Worm (Caenorhabditis elegans) whole organism, L1 larva: Measurements from ENCODE around the gene ife-4.

ENCODE experiments used
- alr-1 ChIP-seq: fragments of 200-800 bp; sonication (Bioruptor generic); optimal IDR thresholded peaks from 2 replicates; lab custom pipeline; 2018; ENCODE audit warnings: borderline replicate concordance, mild to moderate bottlenecking, missing genetic modification characterization, missing compliant biosample characterization
- ama-1 ChIP-seq: fragments of 150-350 bp; optimal IDR thresholded peaks from 2 replicates; lab custom pipeline; 2014
- ceh-63 ChIP-seq: fragments of 200-800 bp; sonication (Bioruptor generic); optimal IDR thresholded peaks from 2 replicates; lab custom pipeline; 2018; ENCODE audit warnings: mild to moderate bottlenecking, missing genetic modification characterization, missing compliant biosample characterization
- ceh-82 ChIP-seq, 3 experiments: fragments of 150-350 bp in 1 of 3; sonication (generic microtip) in 2 of 3; optimal IDR thresholded peaks; 2 replicates each; lab custom pipeline; 2014 to 2017; ENCODE audit warnings: missing biosample characterization in 3 of 3, missing genetic modification characterization in 3 of 3
- ceh-88 ChIP-seq: fragments of 200-800 bp; sonication (Bioruptor generic); IDR thresholded peaks from 2 replicates; pipeline ENCODE4 v1.3.6; 2022; ENCODE audit warnings: missing genetic modification characterization, missing compliant biosample characterization
- ces-1 ChIP-seq: fragments of 150-350 bp; optimal IDR thresholded peaks from 2 replicates; lab custom pipeline; 2014; ENCODE audit warnings: missing biosample characterization, missing genetic modification reagents, missing genetic modification characterization
- dsc-1 ChIP-seq: sonication (generic microtip); optimal IDR thresholded peaks from 2 replicates; lab custom pipeline; 2016; ENCODE audit warnings: mild to moderate bottlenecking, missing genetic modification characterization, missing compliant biosample characterization
- elt-3 ChIP-seq, 6 experiments: fragments of 150-350 bp in 1 of 6; sonication (generic microtip); optimal IDR thresholded peaks; 2 replicates each; lab custom pipeline; 2017 to 2018; ENCODE audit warnings: missing biosample characterization in 6 of 6, missing genetic modification characterization in 6 of 6, inconsistent platforms in 1 of 6
- fkh-10 ChIP-seq: sonication (generic microtip); optimal IDR thresholded peaks from 2 replicates; lab custom pipeline; 2017; ENCODE audit warnings: missing biosample characterization, missing genetic modification reagents, missing genetic modification characterization
- fkh-4 ChIP-seq: sonication (generic microtip); optimal IDR thresholded peaks from 2 replicates; lab custom pipeline; 2016; ENCODE audit warnings: missing compliant biosample characterization, missing genetic modification characterization, borderline replicate concordance
- fkh-8 ChIP-seq: sonication (generic microtip); optimal IDR thresholded peaks from 2 replicates; lab custom pipeline; 2016; ENCODE audit warnings: mild to moderate bottlenecking, missing genetic modification characterization, missing compliant biosample characterization
- fos-1 ChIP-seq: fragments of 150-350 bp; optimal IDR thresholded peaks from 2 replicates; lab custom pipeline; 2014; ENCODE audit warnings: missing biosample characterization, missing genetic modification characterization
- hlh-17 ChIP-seq: fragments of 200-800 bp; sonication (Bioruptor generic); optimal IDR thresholded peaks from 2 replicates; lab custom pipeline; 2018; ENCODE audit warnings: missing genetic modification characterization, mild to moderate bottlenecking, missing compliant biosample characterization, moderate library complexity, borderline replicate concordance
- hlh-4 ChIP-seq: sonication (generic microtip); optimal IDR thresholded peaks from 2 replicates; lab custom pipeline; 2016; ENCODE audit warnings: mild to moderate bottlenecking, missing genetic modification characterization, missing compliant biosample characterization
- hpl-2 ChIP-seq: fragments of 150-350 bp; optimal IDR thresholded peaks from 2 replicates; lab custom pipeline; 2014; ENCODE audit warnings: missing biosample characterization, missing genetic modification reagents, missing genetic modification characterization
- irx-1 ChIP-seq: sonication (generic microtip); optimal IDR thresholded peaks from 2 replicates; lab custom pipeline; 2016; ENCODE audit warnings: missing genetic modification characterization, missing compliant biosample characterization
- isw-1 ChIP-seq: fragments of 200-800 bp; sonication (Bioruptor generic); IDR thresholded peaks from 2 replicates; pipeline ENCODE4 v1.3.6; 2022; ENCODE audit warnings: missing genetic modification characterization, missing compliant biosample characterization
- jun-1 ChIP-seq: fragments of 150-350 bp; optimal IDR thresholded peaks from 2 replicates; lab custom pipeline; 2014; ENCODE audit warnings: missing biosample characterization, missing genetic modification reagents, missing genetic modification characterization
- lin-13 ChIP-seq: fragments of 150-350 bp; optimal IDR thresholded peaks from 2 replicates; lab custom pipeline; 2014; ENCODE audit warnings: missing biosample characterization, missing genetic modification reagents, missing genetic modification characterization
- lin-14 ChIP-seq: fragments of 200-800 bp; sonication (Bioruptor generic); optimal IDR thresholded peaks from 2 replicates; lab custom pipeline; 2018; ENCODE audit warnings: mild to moderate bottlenecking, missing genetic modification characterization, moderate library complexity, missing compliant biosample characterization
- lin-15B ChIP-seq: fragments of 150-350 bp; sonication (generic microtip); optimal IDR thresholded peaks from 3 replicates; lab custom pipeline; 2014; ENCODE audit warnings: missing biosample characterization, missing genetic modification characterization
- lin-35 ChIP-seq, 2 experiments: fragments of 150-350 bp; optimal IDR thresholded peaks; 2 replicates each; lab custom pipeline; 2014; ENCODE audit warnings: missing biosample characterization in 2 of 2, missing genetic modification characterization in 2 of 2, missing genetic modification reagents in 2 of 2
- lin-39 ChIP-seq: fragments of 150-350 bp; optimal IDR thresholded peaks from 2 replicates; lab custom pipeline; 2014; ENCODE audit warnings: missing biosample characterization, missing genetic modification reagents, missing genetic modification characterization
- lir-3 ChIP-seq: sonication (generic microtip); optimal IDR thresholded peaks from 2 replicates; lab custom pipeline; 2016; ENCODE audit warnings: mild to moderate bottlenecking, missing genetic modification characterization, moderate library complexity, missing compliant biosample characterization; ENCODE audit not compliant: poor library complexity
- mab-9 ChIP-seq: fragments of 200-800 bp; sonication (Bioruptor generic); IDR thresholded peaks from 2 replicates; pipeline ENCODE4 v1.3.6; 2022; ENCODE audit warnings: missing genetic modification reagents, missing genetic modification characterization, missing compliant biosample characterization
- mdl-1 ChIP-seq, 2 experiments: fragments of 150-350 bp; optimal IDR thresholded peaks; 2 replicates each; lab custom pipeline; 2014 to 2017; ENCODE audit warnings: missing biosample characterization in 2 of 2, missing genetic modification characterization in 2 of 2, inconsistent platforms in 1 of 2
- mef-2 ChIP-seq: fragments of 150-350 bp; optimal IDR thresholded peaks from 2 replicates; lab custom pipeline; 2014; ENCODE audit warnings: missing biosample characterization, missing genetic modification characterization
- mep-1 ChIP-seq: fragments of 150-350 bp; optimal IDR thresholded peaks from 2 replicates; lab custom pipeline; 2014; ENCODE audit warnings: missing biosample characterization, missing genetic modification characterization
- nhr-11 ChIP-seq: fragments of 150-350 bp; optimal IDR thresholded peaks from 2 replicates; lab custom pipeline; 2014; ENCODE audit warnings: missing biosample characterization, missing genetic modification characterization
- nhr-12 ChIP-seq: sonication (generic microtip); optimal IDR thresholded peaks from 2 replicates; lab custom pipeline; 2017; ENCODE audit warnings: missing biosample characterization, missing genetic modification characterization
- nhr-19 ChIP-seq: fragments of 200-800 bp; sonication (Bioruptor generic); conservative IDR thresholded peaks from 2 replicates; pipeline ENCODE4 v1.3.6; 2022; ENCODE audit warnings: missing genetic modification characterization, missing compliant biosample characterization
- nhr-20 ChIP-seq: sonication (generic microtip); optimal IDR thresholded peaks from 2 replicates; lab custom pipeline; 2016; ENCODE audit warnings: mild to moderate bottlenecking, missing genetic modification characterization, missing compliant biosample characterization
- nhr-237 ChIP-seq: fragments of 150-350 bp; optimal IDR thresholded peaks from 2 replicates; lab custom pipeline; 2014; ENCODE audit warnings: missing biosample characterization, missing genetic modification characterization
- nhr-28 ChIP-seq: fragments of 150-350 bp; optimal IDR thresholded peaks from 2 replicates; lab custom pipeline; 2014; ENCODE audit warnings: missing biosample characterization, missing genetic modification characterization
- nhr-47 ChIP-seq: sonication (generic microtip); optimal IDR thresholded peaks from 2 replicates; lab custom pipeline; 2016; ENCODE audit warnings: mild to moderate bottlenecking, missing genetic modification characterization, moderate library complexity, missing compliant biosample characterization
- nhr-71 ChIP-seq: sonication (generic microtip); optimal IDR thresholded peaks from 2 replicates; lab custom pipeline; 2016; ENCODE audit warnings: mild to moderate bottlenecking, missing genetic modification characterization, moderate library complexity, missing compliant biosample characterization
- nhr-84 ChIP-seq: sonication (generic microtip); optimal IDR thresholded peaks from 2 replicates; lab custom pipeline; 2017; ENCODE audit warnings: missing biosample characterization, missing genetic modification characterization
- nhr-85 ChIP-seq: sonication (generic microtip); peaks from one replicate; lab custom pipeline; 2016; ENCODE audit warnings: missing genetic modification characterization, inconsistent platforms, missing compliant biosample characterization
- pax-3 ChIP-seq: fragments of 200-800 bp; sonication (Bioruptor generic); optimal IDR thresholded peaks from 2 replicates; lab custom pipeline; 2018; ENCODE audit warnings: mild to moderate bottlenecking, missing genetic modification characterization, moderate library complexity, missing compliant biosample characterization
- pqm-1 ChIP-seq: sonication (generic microtip); optimal IDR thresholded peaks from 3 replicates; lab custom pipeline; 2017; ENCODE audit warnings: missing biosample characterization, missing genetic modification characterization
- rnt-1 ChIP-seq: sonication (generic microtip); optimal IDR thresholded peaks from 2 replicates; lab custom pipeline; 2016; ENCODE audit warnings: mild to moderate bottlenecking, missing genetic modification characterization, moderate library complexity, missing compliant biosample characterization
- snpc-4 ChIP-seq: fragments of 150-350 bp; optimal IDR thresholded peaks from 2 replicates; lab custom pipeline; 2014; ENCODE audit warnings: missing biosample characterization, missing genetic modification characterization
- snu-23 ChIP-seq: sonication (generic microtip); optimal IDR thresholded peaks from 2 replicates; lab custom pipeline; 2016; ENCODE audit warnings: missing genetic modification characterization, missing compliant biosample characterization
- sox-4 ChIP-seq: sonication (generic microtip); optimal IDR thresholded peaks from 2 replicates; lab custom pipeline; 2016; ENCODE audit warnings: missing genetic modification characterization, missing compliant biosample characterization
- sptf-1 ChIP-seq: fragments of 150-350 bp; optimal IDR thresholded peaks from 2 replicates; lab custom pipeline; 2014; ENCODE audit warnings: missing biosample characterization, missing genetic modification characterization
- sup-37 ChIP-seq: fragments of 200-800 bp; sonication (Bioruptor generic); optimal IDR thresholded peaks from 2 replicates; lab custom pipeline; 2018; ENCODE audit warnings: mild to moderate bottlenecking, missing genetic modification characterization, missing compliant biosample characterization
- swsn-7 ChIP-seq: sonication (generic microtip); optimal IDR thresholded peaks from 2 replicates; lab custom pipeline; 2016; ENCODE audit warnings: missing genetic modification characterization, missing compliant biosample characterization
- tlp-1 ChIP-seq: fragments of 150-350 bp; optimal IDR thresholded peaks from 2 replicates; lab custom pipeline; 2014; ENCODE audit warnings: missing biosample characterization, missing genetic modification characterization
- unc-130 ChIP-seq: fragments of 150-350 bp; optimal IDR thresholded peaks from 2 replicates; lab custom pipeline; 2017; ENCODE audit warnings: missing biosample characterization, missing genetic modification characterization, inconsistent platforms
- unc-30 ChIP-seq: sonication (generic microtip); optimal IDR thresholded peaks from 2 replicates; lab custom pipeline; 2017; ENCODE audit warnings: missing biosample characterization, missing genetic modification characterization
- unc-62 ChIP-seq: fragments of 150-350 bp; optimal IDR thresholded peaks from 2 replicates; lab custom pipeline; 2014; ENCODE audit warnings: missing biosample characterization, missing genetic modification reagents, missing genetic modification characterization
- unc-86 ChIP-seq: sonication (generic microtip); optimal IDR thresholded peaks from 2 replicates; lab custom pipeline; 2016; ENCODE audit warnings: missing genetic modification characterization, missing compliant biosample characterization
- unc-98 ChIP-seq: fragments of 200-800 bp; sonication (Bioruptor generic); IDR thresholded peaks from 2 replicates; pipeline ENCODE4 v1.3.6; 2022; ENCODE audit warnings: missing genetic modification characterization, missing compliant biosample characterization
- zag-1 ChIP-seq: fragments of 150-350 bp; optimal IDR thresholded peaks from 2 replicates; lab custom pipeline; 2014; ENCODE audit warnings: missing biosample characterization, missing genetic modification characterization
- ztf-11 ChIP-seq, 2 experiments: sonication (generic microtip); optimal IDR thresholded peaks; 2 replicates each; lab custom pipeline; 2016 to 2017; ENCODE audit warnings: missing genetic modification characterization in 2 of 2, missing biosample characterization in 1 of 2, missing compliant biosample characterization in 1 of 2

The ife-4 gene

ce11 chrX:1120326-1120725 lies 16.3 kb downstream of the ife-4 start:
- no peak for TF ChIP-seq sup-37 (GFP tag; lab: Kevin White, UChicago)
- no peak for TF ChIP-seq unc-30 (tag; lab: Kevin White, UChicago)
- no peak for TF ChIP-seq lin-39
- TF ChIP-seq nhr-85, result no peak
- TF ChIP-seq mep-1 (tag; lab: Kevin White, UChicago), result no peak
- no peak for TF ChIP-seq nhr-11 (tag; lab: Kevin White, UChicago)
- no peak for TF ChIP-seq ceh-88
- no peak for TF ChIP-seq hlh-17 (GFP tag; lab: Kevin White, UChicago)
- no peak for TF ChIP-seq nhr-12 (tag; lab: Kevin White, UChicago)
- TF ChIP-seq nhr-237 (tag; lab: Kevin White, UChicago), result no peak
- TF ChIP-seq isw-1 (GFP tag; lab: Robert Waterston, UW), result no peak
- no peak for TF ChIP-seq lir-3
- no peak for TF ChIP-seq fos-1
- TF ChIP-seq snpc-4, result no peak
- no peak for TF ChIP-seq lin-35 (GFP tag; optimal IDR thresholded peaks at IDR 0.05; lab: Kevin White, UChicago)
- no peak for TF ChIP-seq nhr-47 (tag; lab: Kevin White, UChicago)
- no peak for TF ChIP-seq fkh-10
- TF ChIP-seq sox-4 (tag; lab: Kevin White, UChicago), result no peak
- no peak for TF ChIP-seq nhr-84 (tag; lab: Kevin White, UChicago)
- no peak for TF ChIP-seq fkh-8 (tag; lab: Kevin White, UChicago)
- peak; percentile 79 for TF ChIP-seq lin-14 (GFP tag; lab: Kevin White, UChicago)
- TF ChIP-seq lin-13 (GFP tag; lab: Kevin White, UChicago), result no peak
- TF ChIP-seq unc-98 (GFP tag; lab: Robert Waterston, UW), result no peak
- TF ChIP-seq ama-1 (lab: Kevin White, UChicago), result no peak
- TF ChIP-seq pqm-1 (tag; lab: Kevin White, UChicago), result no peak
- TF ChIP-seq ces-1 (GFP tag; lab: Kevin White, UChicago), result no peak
- peak in 1 of 2 experiments; percentile 58 for TF ChIP-seq ztf-11 (tag; optimal IDR thresholded peaks at IDR 0.05; lab: Kevin White, UChicago)
- peak; percentile 17 for TF ChIP-seq dsc-1 (tag; lab: Kevin White, UChicago)
- no peak for TF ChIP-seq elt-3 (tag; optimal IDR thresholded peaks at IDR 0.05; lab: Kevin White, UChicago)
- TF ChIP-seq unc-62 (GFP tag; lab: Kevin White, UChicago), result no peak
- no peak for TF ChIP-seq hlh-4 (tag; lab: Kevin White, UChicago)
- no peak for TF ChIP-seq nhr-28 (tag; lab: Kevin White, UChicago)
- peak; percentile 67 for TF ChIP-seq unc-86 (tag; lab: Kevin White, UChicago)
- peak; percentile 14 for TF ChIP-seq rnt-1 (tag; lab: Kevin White, UChicago)
- no peak for TF ChIP-seq unc-130 (tag; lab: Kevin White, UChicago)
- no peak for TF ChIP-seq mab-9
- TF ChIP-seq ceh-82 (tag; optimal IDR thresholded peaks at IDR 0.05; lab: Kevin White, UChicago), result peak in 1 of 3 experiments; percentile 47
- TF ChIP-seq irx-1 (tag; lab: Kevin White, UChicago), result no peak
- TF ChIP-seq hpl-2 (GFP tag; lab: Kevin White, UChicago), result no peak
- no peak for TF ChIP-seq mef-2 (tag; lab: Kevin White, UChicago)
- no peak for TF ChIP-seq tlp-1 (tag; lab: Kevin White, UChicago)
- TF ChIP-seq nhr-20 (tag; lab: Kevin White, UChicago), result no peak
- TF ChIP-seq jun-1 (tag; lab: Kevin White, UChicago), result no peak
- no peak for TF ChIP-seq ceh-63 (GFP tag; lab: Kevin White, UChicago)
- TF ChIP-seq sptf-1 (tag; lab: Kevin White, UChicago), result no peak
- no peak for TF ChIP-seq lin-15B (tag; lab: Kevin White, UChicago)
- peak; percentile 56 for TF ChIP-seq zag-1
- no peak for TF ChIP-seq alr-1 (tag; lab: Kevin White, UChicago)
- peak; percentile 15 for TF ChIP-seq snu-23
- peak; percentile 43 for TF ChIP-seq nhr-71 (tag; lab: Kevin White, UChicago)
- no peak for TF ChIP-seq mdl-1 (tag; optimal IDR thresholded peaks at IDR 0.05; lab: Kevin White, UChicago)
- no peak for TF ChIP-seq pax-3 (tag; lab: Kevin White, UChicago)
- TF ChIP-seq nhr-19 (GFP tag; lab: Robert Waterston, UW), result 0 out of 2 replicates have a peak, but pooled peaks have one; percentile 13
- TF ChIP-seq fkh-4 (tag; lab: Kevin White, UChicago), result no peak
- TF ChIP-seq swsn-7 (tag; lab: Kevin White, UChicago), result peak; percentile 6
